Fruit fly (Drosophila melanogaster) whole organism, prepupa: ENCODE data around the gene cerv.

ENCODE experiments used
- Blimp-1 ChIP-seq: fragments of 200-800 bp; sonication (Bioruptor generic); optimal IDR thresholded peaks from 3 replicates; lab custom pipeline; 2017; ENCODE audit warnings: missing biosample characterization, missing genetic modification characterization, mild to moderate bottlenecking, moderate library complexity, missing genetic modification reagents
- CG10631 ChIP-seq: fragments of 200-800 bp; sonication (Bioruptor generic); optimal IDR thresholded peaks from 2 replicates; lab custom pipeline; 2016; ENCODE audit warnings: missing biosample characterization, missing genetic modification characterization
- CG10669 ChIP-seq: fragments of 200-800 bp; sonication (Bioruptor generic); optimal IDR thresholded peaks from 3 replicates; lab custom pipeline; 2018; ENCODE audit warnings: missing biosample characterization, mild to moderate bottlenecking, missing genetic modification characterization, moderate library complexity
- CG11294 ChIP-seq: fragments of 200-800 bp; sonication (Bioruptor generic); IDR thresholded peaks from 2 replicates; pipeline ENCODE4 v1.3.6; 2022; ENCODE audit warnings: missing biosample characterization, missing genetic modification characterization
- CG11762 ChIP-seq: fragments of 200-800 bp; sonication (Bioruptor generic); optimal IDR thresholded peaks from 3 replicates; lab custom pipeline; 2016; ENCODE audit warnings: missing biosample characterization, missing genetic modification characterization; ENCODE audit not compliant: insufficient read depth
- CG11902 ChIP-seq: fragments of 200-800 bp; sonication (Bioruptor generic); optimal IDR thresholded peaks from 3 replicates; lab custom pipeline; 2016; ENCODE audit warnings: missing biosample characterization, missing genetic modification characterization
- CG15336 ChIP-seq: fragments of 200-800 bp; sonication (Bioruptor generic); IDR thresholded peaks from 2 replicates; pipeline ENCODE4 v1.3.6; 2022; ENCODE audit warnings: missing biosample characterization, missing genetic modification characterization
- CG16779 ChIP-seq: fragments of 200-800 bp; sonication (Bioruptor generic); optimal IDR thresholded peaks from 3 replicates; lab custom pipeline; 2017; ENCODE audit warnings: missing biosample characterization, mild to moderate bottlenecking, missing genetic modification characterization
- CG3032 ChIP-seq: fragments of 200-800 bp; optimal IDR thresholded peaks from 2 replicates; lab custom pipeline; 2019; ENCODE audit warnings: missing biosample characterization, mild to moderate bottlenecking, missing genetic modification characterization, moderate library complexity
- CG31627 ChIP-seq: fragments of 200-800 bp; sonication (Bioruptor generic); optimal IDR thresholded peaks from 3 replicates; lab custom pipeline; 2016; ENCODE audit warnings: missing biosample characterization, missing genetic modification characterization
- CG32006 ChIP-seq: fragments of 200-800 bp; sonication (Bioruptor generic); optimal IDR thresholded peaks from 3 replicates; lab custom pipeline; 2017; ENCODE audit warnings: missing biosample characterization, mild to moderate bottlenecking, missing genetic modification characterization
- CG34406 ChIP-seq: fragments of 200-800 bp; sonication (Bioruptor generic); optimal IDR thresholded peaks from 3 replicates; lab custom pipeline; 2016; ENCODE audit warnings: missing biosample characterization, missing genetic modification characterization
- CG3919 ChIP-seq: fragments of 200-800 bp; sonication (Bioruptor generic); optimal IDR thresholded peaks from 3 replicates; lab custom pipeline; 2016; ENCODE audit warnings: missing biosample characterization, missing genetic modification characterization
- CG4318 ChIP-seq: fragments of 200-800 bp; sonication (Bioruptor generic); optimal IDR thresholded peaks from 3 replicates; lab custom pipeline; 2017; ENCODE audit warnings: missing biosample characterization, mild to moderate bottlenecking, missing genetic modification characterization
- CG6163 ChIP-seq: fragments of 200-800 bp; sonication (Bioruptor generic); IDR thresholded peaks from 3 replicates; pipeline ENCODE4 v1.3.6; 2022; ENCODE audit warnings: missing biosample characterization, missing genetic modification characterization
- CG6276 ChIP-seq: fragments of 200-800 bp; sonication (Bioruptor generic); optimal IDR thresholded peaks from 2 replicates; lab custom pipeline; 2017; ENCODE audit warnings: missing biosample characterization, mild to moderate bottlenecking, missing genetic modification characterization
- CG6792 ChIP-seq: fragments of 200-800 bp; sonication (Bioruptor generic); optimal IDR thresholded peaks from 3 replicates; lab custom pipeline; 2016; ENCODE audit warnings: missing biosample characterization, missing genetic modification characterization
- CG6808 ChIP-seq: fragments of 200-800 bp; sonication (Bioruptor generic); optimal IDR thresholded peaks from 3 replicates; lab custom pipeline; 2017; ENCODE audit warnings: missing biosample characterization, missing genetic modification characterization, mild to moderate bottlenecking, moderate library complexity, missing genetic modification reagents
- CG6854 ChIP-seq: fragments of 200-800 bp; sonication (Bioruptor generic); optimal IDR thresholded peaks from 2 replicates; lab custom pipeline; 2017; ENCODE audit warnings: missing biosample characterization, mild to moderate bottlenecking, missing genetic modification characterization
- CG7368 ChIP-seq: fragments of 200-800 bp; sonication (Bioruptor generic); optimal IDR thresholded peaks from 3 replicates; lab custom pipeline; 2016; ENCODE audit warnings: missing biosample characterization, missing genetic modification characterization
- CG8119 ChIP-seq: fragments of 200-800 bp; sonication (Bioruptor generic); IDR thresholded peaks from 3 replicates; pipeline ENCODE4 v1.3.6; 2022; ENCODE audit warnings: missing biosample characterization, missing genetic modification characterization
- CG8319 ChIP-seq: fragments of 200-800 bp; sonication (Bioruptor generic); optimal IDR thresholded peaks from 3 replicates; lab custom pipeline; 2016; ENCODE audit warnings: missing biosample characterization, missing genetic modification characterization
- CG8632 ChIP-seq: fragments of 200-800 bp; sonication (Bioruptor generic); optimal IDR thresholded peaks from 3 replicates; lab custom pipeline; 2016; ENCODE audit warnings: missing biosample characterization, missing genetic modification characterization
- CG9139 ChIP-seq: fragments of 200-800 bp; sonication (Bioruptor generic); optimal IDR thresholded peaks from 3 replicates; lab custom pipeline; 2017; ENCODE audit warnings: missing biosample characterization, mild to moderate bottlenecking, missing genetic modification characterization
- Eip75B ChIP-seq: fragments of 200-800 bp; sonication (Bioruptor generic); optimal IDR thresholded peaks from 3 replicates; lab custom pipeline; 2016; ENCODE audit warnings: missing biosample characterization, missing genetic modification characterization
- Eip78C ChIP-seq: fragments of 200-800 bp; sonication (Bioruptor generic); peaks from one replicate; lab custom pipeline; 2016; ENCODE audit warnings: missing biosample characterization, missing genetic modification characterization
- Ets21C ChIP-seq: fragments of 200-800 bp; sonication (Bioruptor generic); optimal IDR thresholded peaks from 3 replicates; lab custom pipeline; 2016; ENCODE audit warnings: missing biosample characterization, missing genetic modification characterization
- Ets96B ChIP-seq: fragments of 200-800 bp; optimal IDR thresholded peaks from 2 replicates; lab custom pipeline; 2019; ENCODE audit warnings: missing biosample characterization, mild to moderate bottlenecking, missing genetic modification characterization, moderate library complexity
- Lpt ChIP-seq: fragments of 200-800 bp; sonication (Bioruptor generic); optimal IDR thresholded peaks from 3 replicates; lab custom pipeline; 2016; ENCODE audit warnings: missing biosample characterization, missing genetic modification characterization
- Met ChIP-seq: fragments of 200-800 bp; sonication (Bioruptor generic); optimal IDR thresholded peaks from 3 replicates; lab custom pipeline; 2016; ENCODE audit warnings: missing biosample characterization, missing genetic modification characterization
- OdsH ChIP-seq: fragments of 200-800 bp; sonication (Bioruptor generic); optimal IDR thresholded peaks from 3 replicates; lab custom pipeline; 2016; ENCODE audit warnings: missing biosample characterization, missing genetic modification characterization
- Sox102F ChIP-seq: fragments of 200-800 bp; sonication (Bioruptor generic); optimal IDR thresholded peaks from 2 replicates; lab custom pipeline; 2016; ENCODE audit warnings: missing biosample characterization, mild to moderate bottlenecking, missing genetic modification characterization
- Sox15 ChIP-seq: fragments of 200-800 bp; sonication (Bioruptor generic); optimal IDR thresholded peaks from 3 replicates; lab custom pipeline; 2016; ENCODE audit warnings: missing biosample characterization, missing genetic modification characterization
- achi ChIP-seq: fragments of 200-800 bp; sonication (Bioruptor generic); optimal IDR thresholded peaks from 3 replicates; lab custom pipeline; 2016; ENCODE audit warnings: missing biosample characterization, missing genetic modification characterization
- cyc ChIP-seq: fragments of 200-800 bp; sonication (Bioruptor generic); optimal IDR thresholded peaks from 3 replicates; lab custom pipeline; 2016; ENCODE audit warnings: missing biosample characterization, missing genetic modification characterization
- dac ChIP-seq: fragments of 200-800 bp; sonication (Bioruptor generic); optimal IDR thresholded peaks from 2 replicates; lab custom pipeline; 2017; ENCODE audit warnings: missing biosample characterization, mild to moderate bottlenecking, missing genetic modification characterization
- dsx ChIP-seq: fragments of 200-800 bp; optimal IDR thresholded peaks from 3 replicates; lab custom pipeline; 2019; ENCODE audit warnings: missing biosample characterization, mild to moderate bottlenecking, missing genetic modification characterization, moderate library complexity; ENCODE audit not compliant: poor library complexity, severe bottlenecking
- esn ChIP-seq: fragments of 200-800 bp; sonication (Bioruptor generic); optimal IDR thresholded peaks from 2 replicates; lab custom pipeline; 2016; ENCODE audit warnings: missing biosample characterization, mild to moderate bottlenecking, missing genetic modification characterization, moderate library complexity
- fd59A ChIP-seq: fragments of 200-800 bp; sonication (Bioruptor generic); optimal IDR thresholded peaks from 2 replicates; lab custom pipeline; 2017; ENCODE audit warnings: missing biosample characterization, mild to moderate bottlenecking, missing genetic modification characterization, missing genetic modification reagents
- fd85E ChIP-seq: fragments of 200-800 bp; sonication (Bioruptor generic); optimal IDR thresholded peaks from 3 replicates; lab custom pipeline; 2016; ENCODE audit warnings: missing biosample characterization, missing genetic modification characterization
- fkh ChIP-seq: fragments of 200-800 bp; sonication (Bioruptor generic); optimal IDR thresholded peaks from 3 replicates; lab custom pipeline; 2017; ENCODE audit warnings: missing biosample characterization, mild to moderate bottlenecking, missing genetic modification characterization, moderate library complexity
- pdm3 ChIP-seq: fragments of 200-800 bp; sonication (Bioruptor generic); optimal IDR thresholded peaks from 3 replicates; lab custom pipeline; 2016; ENCODE audit warnings: missing biosample characterization, missing genetic modification characterization
- salr ChIP-seq, 2 experiments: fragments of 200-800 bp; sonication (Bioruptor generic); optimal IDR thresholded peaks; 3 replicates each; lab custom pipeline; 2016 to 2018; ENCODE audit warnings: missing biosample characterization in 2 of 2, missing genetic modification characterization in 2 of 2, mild to moderate bottlenecking in 1 of 2
- spab ChIP-seq: fragments of 200-800 bp; sonication (Bioruptor generic); optimal IDR thresholded peaks from 2 replicates; lab custom pipeline; 2017; ENCODE audit warnings: missing biosample characterization, mild to moderate bottlenecking, missing genetic modification characterization, missing genetic modification reagents
- ss ChIP-seq, 2 experiments: fragments of 200-800 bp; sonication (Bioruptor generic); optimal IDR thresholded peaks; 2 replicates in 1 of 2; 3 replicates in 1 of 2; lab custom pipeline; 2017 to 2018; ENCODE audit warnings: mild to moderate bottlenecking in 2 of 2, missing biosample characterization in 2 of 2, missing genetic modification characterization in 2 of 2, moderate library complexity in 1 of 2
- svp ChIP-seq: fragments of 200-800 bp; sonication (Bioruptor generic); peaks from one replicate; lab custom pipeline; 2016; ENCODE audit warnings: missing biosample characterization, missing genetic modification characterization
- topi ChIP-seq: fragments of 200-800 bp; sonication (Bioruptor generic); optimal IDR thresholded peaks from 3 replicates; lab custom pipeline; 2016; ENCODE audit warnings: missing biosample characterization, missing genetic modification characterization
- vri ChIP-seq: fragments of 200-800 bp; sonication (Bioruptor generic); optimal IDR thresholded peaks from 3 replicates; lab custom pipeline; 2016; ENCODE audit warnings: missing biosample characterization, mild to moderate bottlenecking, missing genetic modification characterization

Gene cerv

dm6 chrX:15582853-15583252 lies 4.9 kb upstream of the cerv start, which contains the start of the genes CG9215 and CG8097 (continued):
- no peak for TF ChIP-seq CG11902 (GFP tag; lab: Kevin White, UChicago)
- no peak for TF ChIP-seq CG4318 (GFP tag; lab: Kevin White, UChicago)
- TF ChIP-seq CG6854, result no peak
- TF ChIP-seq vri (GFP tag; lab: Kevin White, UChicago), result no peak
- TF ChIP-seq salr (GFP tag; optimal IDR thresholded peaks at IDR 0.05; lab: Kevin White, UChicago), result no peak
- peak; percentile 63 for TF ChIP-seq Eip78C (GFP tag; lab: Kevin White, UChicago)
- peak; percentile 42 for TF ChIP-seq cyc

DNA sequence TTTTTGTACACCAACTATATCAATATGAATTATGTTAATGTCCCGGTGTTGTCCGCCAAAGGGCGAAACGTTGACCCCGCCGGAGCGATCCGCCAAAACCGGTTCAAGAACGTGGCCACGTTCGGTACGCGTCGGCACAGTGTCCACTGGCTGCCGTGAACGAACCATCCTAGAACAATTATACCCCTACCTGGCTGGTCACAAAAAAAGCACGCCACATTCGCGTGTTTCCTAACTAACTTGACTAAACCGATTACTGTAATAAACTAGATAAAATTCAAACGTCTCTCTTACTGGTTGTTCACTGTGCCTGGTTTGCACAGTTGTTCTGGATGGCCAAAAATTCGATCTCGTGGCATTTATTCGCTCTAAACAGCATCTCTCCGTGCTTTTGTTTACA lies 1.6 kb upstream of the cerv start:
- TF ChIP-seq spab (GFP tag; lab: Kevin White, UChicago) (peak; percentile 86), CG6792 (GFP tag; lab: Kevin White, UChicago) (peak; percentile 94), CG6163 (peak; percentile 97), Ets96B (tag; lab: Kevin White, UChicago) (peak; percentile 85), salr (GFP tag; optimal IDR thresholded peaks at IDR 0.05; lab: Kevin White, UChicago) (peak; percentile 73 to 90), Sox15 (GFP tag; lab: Kevin White, UChicago) (peak; percentile 88), CG3919 (peak; percentile 97), CG9139 (peak; percentile 81), CG6854 (peak; percentile 93), pdm3 (peak; percentile 95), Eip78C (GFP tag; lab: Kevin White, UChicago) (peak; percentile 97), CG8632 (GFP tag; lab: Kevin White, UChicago) (peak; percentile 89), CG7368 (GFP tag; lab: Kevin White, UChicago) (no peak), esn (GFP tag; lab: Kevin White, UChicago) (peak; percentile 97), Blimp-1 (GFP tag; lab: Kevin White, UChicago) (peak; percentile 83), vri (GFP tag; lab: Kevin White, UChicago) (peak; percentile 96), Ets21C (peak; percentile 94), CG31627 (GFP tag; lab: Kevin White, UChicago) (peak; percentile 97), CG6808 (peak; percentile 90), CG6276 (GFP tag; lab: Kevin White, UChicago) (no peak), CG3032 (tag; lab: Kevin White, UChicago) (peak; percentile 88), dsx (peak; percentile 89), svp (peak; percentile 98), Met (GFP tag; lab: Kevin White, UChicago) (peak; percentile 97), CG11902 (GFP tag; lab: Kevin White, UChicago) (peak; percentile 92), Eip75B (peak; percentile 93), CG11294 (peak; percentile 88), dac (GFP tag; lab: Kevin White, UChicago) (peak; percentile 76), topi (GFP tag; lab: Kevin White, UChicago) (peak; percentile 97), cyc (peak; percentile 97), CG32006 (peak; percentile 89), Sox102F (GFP tag; lab: Kevin White, UChicago) (peak; percentile 97), fd85E (GFP tag; lab: Kevin White, UChicago) (peak; percentile 81), Lpt (GFP tag; lab: Kevin White, UChicago) (peak; percentile 87), CG10669 (GFP tag; lab: Kevin White, UChicago) (peak; percentile 90), fd59A (GFP tag; lab: Kevin White, UChicago) (peak; percentile 90), CG11762 (GFP tag; lab: Kevin White, UChicago) (peak; percentile 85), achi (GFP tag; lab: Kevin White, UChicago) (peak; percentile 92), CG34406 (GFP tag; lab: Kevin White, UChicago) (peak; percentile 90), ss (GFP tag; optimal IDR thresholded peaks at IDR 0.05; lab: Kevin White, UChicago) (peak; percentile 90 to 92), OdsH (GFP tag; lab: Kevin White, UChicago) (peak; percentile 93), CG8319 (GFP tag; lab: Kevin White, UChicago) (peak; percentile 88), CG16779 (tag; lab: Kevin White, UChicago) (no peak), CG8119 (GFP tag; lab: Robert Waterston, UW) (peak; percentile 89), CG15336 (GFP tag; lab: Robert Waterston, UW) (peak; percentile 91), fkh (peak; percentile 88), CG10631 (GFP tag; lab: Kevin White, UChicago) (peak; percentile 93)
